Fruit fly (Drosophila melanogaster): ENCODE data around the gene CG4461.

The CG4461 gene

dm6 chr3L:9375130-9375529, at the start of gene CG4461:
TSS of gene CG4461 (plus strand) at chr3L:9375430.
- no peak for TF ChIP-seq noc (tag; optimal IDR thresholded peaks at IDR 0.05)

DNA sequence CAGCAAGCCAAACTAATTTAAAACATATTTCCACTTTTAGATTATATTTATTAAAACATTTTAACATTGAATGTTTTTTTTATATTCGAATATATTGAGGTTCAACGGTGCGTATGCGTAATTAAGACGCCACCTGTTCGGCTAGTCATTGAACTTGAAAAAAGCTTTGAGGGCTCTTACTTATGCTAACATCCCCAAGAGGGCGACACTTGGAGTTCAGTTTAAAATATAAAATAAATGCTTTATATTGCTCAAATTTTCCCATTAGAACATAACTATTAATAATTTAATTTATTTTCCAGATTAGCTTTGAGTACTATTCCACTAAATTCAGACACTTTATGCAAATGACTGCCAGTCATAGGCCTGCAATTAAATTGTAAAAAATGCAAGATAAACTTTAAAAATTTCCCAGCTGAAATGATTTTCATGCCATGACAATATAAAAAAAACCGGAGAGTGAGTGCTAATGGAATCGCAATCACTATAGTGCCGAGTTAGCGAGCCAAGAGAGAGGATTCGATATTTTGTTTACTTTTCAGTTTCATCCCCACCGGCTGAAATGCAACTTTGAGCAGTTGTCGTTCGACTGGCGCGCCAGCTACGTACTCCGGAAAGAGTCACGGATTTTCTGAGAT, 41.4 kb upstream of the CG4461 start, which contains the start of gene PGRP-LA:
Gene PGRP-LA (plus strand): TSS at position 588 of the 638 bp plus-strand sequence.
- no peak for TF ChIP-seq noc (tag; optimal IDR thresholded peaks at IDR 0.05)

DNA sequence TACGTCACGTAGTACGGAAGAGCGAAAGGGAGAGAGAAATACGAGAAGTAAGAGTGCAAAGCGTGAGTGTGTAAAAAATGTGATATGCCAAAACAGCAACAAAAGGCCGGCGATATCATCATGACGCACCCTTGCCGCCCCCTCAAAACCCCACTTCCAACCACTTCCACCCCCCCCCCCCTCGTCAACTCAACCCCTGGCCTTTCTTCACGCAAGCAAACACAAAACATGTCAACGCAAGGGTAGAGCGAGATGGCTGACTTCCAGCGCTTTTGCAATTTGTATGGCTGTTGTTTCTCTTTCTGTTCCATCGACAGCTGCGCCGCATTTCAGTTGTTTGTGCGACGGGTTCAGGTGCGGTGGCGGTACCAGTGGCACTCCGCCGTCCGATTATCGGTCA, 39.5 kb upstream of the CG4461 start:
- peak; percentile 24 for TF ChIP-seq noc (tag; optimal IDR thresholded peaks at IDR 0.05)

DNA sequence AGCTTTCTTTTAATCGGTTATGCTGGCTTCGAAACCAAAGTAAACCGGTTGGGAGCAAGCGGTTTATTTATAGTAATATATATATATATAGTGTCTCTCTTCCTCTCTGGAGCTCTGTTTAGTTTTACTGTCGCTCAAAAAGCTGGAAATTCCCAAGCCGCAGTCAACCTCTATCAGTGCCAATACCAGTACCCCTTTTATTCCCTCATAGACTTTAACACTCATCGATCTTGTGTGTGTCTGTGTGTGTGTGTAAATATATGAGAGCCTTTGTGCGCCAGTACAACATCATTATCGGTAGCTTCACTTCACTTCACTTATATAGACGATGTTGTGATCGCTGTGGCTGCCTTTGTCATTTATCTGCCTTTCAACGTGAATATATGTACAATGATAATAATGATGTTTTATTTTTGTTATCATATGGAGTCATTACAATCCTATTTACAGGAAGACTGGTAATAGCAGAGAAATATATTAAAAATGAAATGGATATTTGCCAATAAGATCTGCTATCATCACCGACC, 37.2 kb upstream of the CG4461 start:
- TF ChIP-seq noc (tag; optimal IDR thresholded peaks at IDR 0.05) = no peak

DNA sequence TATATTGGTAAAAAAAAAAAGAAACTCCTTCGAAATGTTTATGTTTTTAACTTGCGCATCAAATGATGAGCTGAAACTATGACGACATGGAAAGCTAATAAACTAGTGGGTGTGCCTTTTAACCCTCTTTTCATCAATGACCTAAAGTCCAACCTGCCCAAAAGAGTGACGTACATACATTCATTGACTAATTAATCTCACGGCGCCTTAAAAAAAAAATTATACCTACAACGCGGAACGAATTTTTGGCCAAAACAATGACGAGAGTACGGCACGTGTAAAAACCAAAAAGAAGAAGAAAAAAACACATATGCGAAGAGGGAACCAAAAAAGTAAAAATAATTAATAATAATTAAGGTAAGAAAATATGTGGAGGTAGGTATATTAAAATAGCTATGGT, 36.7 kb upstream of the CG4461 start, which contains the start of gene PGRP-LC:
Gene PGRP-LC (plus strand): TSS at position 301 of the 400 bp plus-strand sequence.
- no peak for TF ChIP-seq noc (tag; optimal IDR thresholded peaks at IDR 0.05)

dm6 chr3L:9339021-9339420, 36.2 kb upstream of the CG4461 start:
- peak; percentile 70 for TF ChIP-seq noc (tag; optimal IDR thresholded peaks at IDR 0.05)

DNA sequence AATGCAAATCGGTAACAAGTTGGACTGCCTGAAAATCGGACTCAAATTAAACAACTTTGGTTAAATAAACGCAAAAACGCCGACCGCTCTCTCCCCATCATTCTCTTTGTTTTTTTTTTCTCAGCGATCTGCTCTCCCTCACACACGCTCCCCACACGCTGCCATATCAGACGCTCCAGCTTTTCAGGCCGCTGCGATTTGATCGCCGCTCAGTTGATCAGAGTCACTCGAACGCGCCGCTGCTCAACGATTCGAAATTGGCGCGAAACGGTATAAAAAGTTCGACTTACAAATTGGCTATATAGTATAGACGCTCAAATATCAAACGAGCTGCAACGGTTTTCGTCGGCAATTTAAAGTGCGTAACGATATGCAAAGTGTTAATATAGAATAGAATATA, 35.0 kb upstream of the CG4461 start:
- no peak for TF ChIP-seq noc (tag; optimal IDR thresholded peaks at IDR 0.05)

DNA sequence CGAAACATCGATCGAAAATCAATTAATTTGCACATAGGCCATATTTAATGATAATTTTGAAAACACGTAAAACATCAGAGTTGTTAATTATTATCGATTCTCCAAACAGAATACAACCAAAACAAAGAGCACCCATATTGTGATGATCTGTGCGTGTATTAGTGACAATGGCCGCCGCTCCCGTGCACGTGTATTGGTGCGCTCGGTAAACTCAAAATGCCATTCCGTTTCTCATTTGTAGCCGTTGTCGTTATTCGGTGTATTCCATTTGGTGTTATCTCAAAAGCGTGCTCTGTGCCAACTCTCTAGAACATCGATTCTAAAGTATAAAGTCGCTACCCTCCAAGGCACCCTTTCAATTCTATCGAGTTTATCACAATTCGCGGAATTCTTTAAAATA, 34.4 kb upstream of the CG4461 start:
- TF ChIP-seq noc (tag; optimal IDR thresholded peaks at IDR 0.05) = no peak

dm6 chr3L:9343963-9344362, 31.3 kb upstream of the CG4461 start:
- no peak for TF ChIP-seq noc (tag; optimal IDR thresholded peaks at IDR 0.05)

DNA sequence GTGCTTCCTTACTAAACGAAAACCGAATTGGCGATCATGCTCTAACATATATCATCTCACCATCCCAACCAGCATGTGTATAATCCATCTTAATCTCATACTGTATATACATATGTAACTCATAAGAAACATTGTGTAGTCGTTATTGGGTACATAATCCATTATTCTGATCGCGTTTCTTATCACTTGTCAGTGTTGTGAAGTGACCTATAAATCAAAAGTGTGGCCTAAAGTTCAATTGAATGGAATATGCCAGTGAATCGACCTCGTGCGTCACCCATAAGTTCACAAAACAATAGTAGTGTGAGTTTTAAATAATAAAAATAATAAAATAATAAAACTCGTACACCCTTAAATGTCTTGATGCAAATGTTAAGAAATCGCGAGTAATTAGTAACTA, 30.1 kb upstream of the CG4461 start:
- TF ChIP-seq noc (tag; optimal IDR thresholded peaks at IDR 0.05) = no peak

DNA sequence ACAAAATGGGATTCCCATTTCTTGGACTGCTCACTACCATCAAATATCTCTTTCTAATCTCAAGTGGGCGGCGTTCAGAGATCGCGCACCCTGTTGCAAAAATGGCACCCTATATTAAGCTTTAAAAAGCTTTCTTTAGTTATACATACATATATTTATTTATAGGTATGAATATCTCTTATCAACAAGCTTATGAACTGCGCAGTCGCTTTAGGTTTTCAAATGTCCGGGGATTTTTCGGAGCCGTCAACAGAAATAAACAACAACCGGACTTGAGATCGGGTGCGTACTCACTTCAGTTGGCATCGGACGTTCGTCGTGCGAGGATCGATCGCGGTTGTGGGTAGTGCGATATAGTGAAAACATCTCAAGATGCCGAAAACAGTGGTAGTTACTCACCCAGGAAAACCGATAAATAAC, 25.9 kb upstream of the CG4461 start, which contains the start of gene PGRP-LF:
Gene PGRP-LF (plus strand): TSS at position 296 of the 420 bp plus-strand sequence.
- peak; percentile 52 for TF ChIP-seq noc (tag; optimal IDR thresholded peaks at IDR 0.05)

- no peak for TF ChIP-seq noc (tag; optimal IDR thresholded peaks at IDR 0.05)
Measured at dm6 chr3L:9353733-9354132, 21.5 kb upstream of the CG4461 start, which contains the start of gene CG32040. TSS of gene CG32040 (plus strand) at chr3L:9354033.

DNA sequence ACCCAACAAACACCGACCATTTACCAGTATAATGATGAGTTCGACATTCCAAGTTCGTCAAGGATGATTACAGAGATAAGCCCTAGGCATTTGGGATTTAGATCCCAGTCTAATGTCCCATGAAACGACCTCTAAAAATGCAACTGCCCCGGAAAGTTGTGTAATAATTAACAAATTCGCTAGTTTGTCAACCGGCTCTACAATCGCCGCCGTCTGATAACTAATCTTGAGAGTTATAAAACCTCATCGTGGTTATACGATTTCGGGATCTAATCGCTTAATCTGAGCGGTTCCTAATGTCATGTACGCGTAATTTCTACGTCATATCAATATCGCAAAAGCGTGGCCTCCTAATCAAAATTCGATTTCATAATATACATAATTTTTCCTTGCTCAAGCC, 19.7 kb upstream of the CG4461 start:
- TF ChIP-seq noc (tag; optimal IDR thresholded peaks at IDR 0.05) = no peak

- no peak for TF ChIP-seq noc (tag; optimal IDR thresholded peaks at IDR 0.05)
Measured at dm6 chr3L:9356138-9356753, 19.0 kb upstream of the CG4461 start.

dm6 chr3L:9357830-9358712, 17.2 kb upstream of the CG4461 start:
- peak; percentile 37 for TF ChIP-seq noc (tag; optimal IDR thresholded peaks at IDR 0.05)

DNA sequence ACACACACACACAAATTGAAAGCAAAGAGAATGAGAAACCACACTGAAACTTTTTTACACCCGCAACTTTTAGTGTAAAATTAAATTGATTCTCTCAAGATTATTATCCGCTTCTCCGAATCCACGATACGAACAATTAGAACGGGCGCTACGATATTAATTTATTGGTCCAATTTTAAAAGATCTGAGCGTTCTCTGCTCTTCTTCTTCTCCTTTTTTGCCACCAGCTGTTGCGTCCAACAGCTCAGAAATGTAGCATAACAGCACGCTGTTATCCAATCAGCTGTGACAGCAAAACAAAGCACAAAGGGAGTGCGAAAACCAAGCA, 16.6 kb upstream of the CG4461 start, which contains the start of the genes UGP and Svip:
Gene UGP (minus strand): TSS at position 223 of the 328 bp plus-strand sequence.
Gene Svip (plus strand): TSS at position 287 of the 328 bp plus-strand sequence.
- no peak for TF ChIP-seq noc (tag; optimal IDR thresholded peaks at IDR 0.05)
